Worm (Caenorhabditis elegans) whole organism, L1 larva: ENCODE data around the gene C01G12.7.
A peak's percentile ranks its signal among the peaks of the same experiment; 100 is the strongest.

Experiments
- C16A3.4 ChIP-seq: fragments of 150-350 bp; optimal IDR thresholded peaks from 2 replicates; lab custom pipeline; 2014; ENCODE audit warnings: missing biosample characterization, missing genetic modification characterization
- alr-1 ChIP-seq: fragments of 200-800 bp; sonication (Bioruptor generic); optimal IDR thresholded peaks from 2 replicates; lab custom pipeline; 2018; ENCODE audit warnings: borderline replicate concordance, mild to moderate bottlenecking, missing genetic modification characterization, missing compliant biosample characterization
- ama-1 ChIP-seq: fragments of 150-350 bp; optimal IDR thresholded peaks from 2 replicates; lab custom pipeline; 2014
- blmp-1 ChIP-seq: fragments of 150-350 bp; optimal IDR thresholded peaks from 2 replicates; lab custom pipeline; 2014; ENCODE audit warnings: missing biosample characterization, missing genetic modification characterization
- ceh-8 ChIP-seq: fragments of 200-800 bp; sonication (Bioruptor generic); optimal IDR thresholded peaks from 2 replicates; lab custom pipeline; 2018; ENCODE audit warnings: mild to moderate bottlenecking, missing genetic modification characterization, moderate library complexity, missing compliant biosample characterization
- ceh-82 ChIP-seq, 3 experiments: fragments of 150-350 bp in 1 of 3; sonication (generic microtip) in 2 of 3; optimal IDR thresholded peaks; 2 replicates each; lab custom pipeline; 2014 to 2017; ENCODE audit warnings: missing biosample characterization in 3 of 3, missing genetic modification characterization in 3 of 3
- dpl-1 ChIP-seq, 3 experiments: fragments of 150-350 bp in 2 of 3; sonication (generic microtip) in 1 of 3; optimal IDR thresholded peaks; 2 replicates each; lab custom pipeline; 2014 to 2017; ENCODE audit warnings: missing biosample characterization in 3 of 3, missing genetic modification characterization in 3 of 3, missing genetic modification reagents in 3 of 3
- dsc-1 ChIP-seq: sonication (generic microtip); optimal IDR thresholded peaks from 2 replicates; lab custom pipeline; 2016; ENCODE audit warnings: mild to moderate bottlenecking, missing genetic modification characterization, missing compliant biosample characterization
- efl-1 ChIP-seq, 4 experiments: fragments of 150-350 bp; optimal IDR thresholded peaks in 3 of 4; peaks in 1 of 4; 1 replicate in 1 of 4; 2 replicates in 3 of 4; lab custom pipeline; 2014; ENCODE audit warnings: missing biosample characterization in 2 of 4, missing genetic modification characterization in 2 of 4, missing genetic modification reagents in 2 of 4
- egl-13 ChIP-seq: sonication (generic microtip); optimal IDR thresholded peaks from 2 replicates; lab custom pipeline; 2016; ENCODE audit warnings: missing genotype, missing genetic modification reagents, missing genetic modification characterization, missing compliant biosample characterization
- elt-2 ChIP-seq: sonication (generic microtip); optimal IDR thresholded peaks from 2 replicates; lab custom pipeline; 2016; ENCODE audit warnings: missing genetic modification characterization, mild to moderate bottlenecking, inconsistent platforms, missing compliant biosample characterization, missing genetic modification reagents
- elt-3 ChIP-seq, 6 experiments: fragments of 150-350 bp in 1 of 6; sonication (generic microtip); optimal IDR thresholded peaks; 2 replicates each; lab custom pipeline; 2017 to 2018; ENCODE audit warnings: missing biosample characterization in 6 of 6, missing genetic modification characterization in 6 of 6, inconsistent platforms in 1 of 6
- ets-5 ChIP-seq: fragments of 200-800 bp; sonication (Bioruptor generic); IDR thresholded peaks from 2 replicates; pipeline ENCODE4 v1.3.6; 2022; ENCODE audit warnings: missing genetic modification characterization, missing compliant biosample characterization
- fkh-10 ChIP-seq: sonication (generic microtip); optimal IDR thresholded peaks from 2 replicates; lab custom pipeline; 2017; ENCODE audit warnings: missing biosample characterization, missing genetic modification reagents, missing genetic modification characterization
- hlh-4 ChIP-seq: sonication (generic microtip); optimal IDR thresholded peaks from 2 replicates; lab custom pipeline; 2016; ENCODE audit warnings: mild to moderate bottlenecking, missing genetic modification characterization, missing compliant biosample characterization
- hpl-2 ChIP-seq: fragments of 150-350 bp; optimal IDR thresholded peaks from 2 replicates; lab custom pipeline; 2014; ENCODE audit warnings: missing biosample characterization, missing genetic modification reagents, missing genetic modification characterization
- irx-1 ChIP-seq: sonication (generic microtip); optimal IDR thresholded peaks from 2 replicates; lab custom pipeline; 2016; ENCODE audit warnings: missing genetic modification characterization, missing compliant biosample characterization
- lin-14 ChIP-seq: fragments of 200-800 bp; sonication (Bioruptor generic); optimal IDR thresholded peaks from 2 replicates; lab custom pipeline; 2018; ENCODE audit warnings: mild to moderate bottlenecking, missing genetic modification characterization, moderate library complexity, missing compliant biosample characterization
- lin-35 ChIP-seq, 2 experiments: fragments of 150-350 bp; optimal IDR thresholded peaks; 2 replicates each; lab custom pipeline; 2014; ENCODE audit warnings: missing biosample characterization in 2 of 2, missing genetic modification characterization in 2 of 2, missing genetic modification reagents in 2 of 2
- lsy-2 ChIP-seq, 2 experiments: fragments of 150-350 bp; optimal IDR thresholded peaks; 2 replicates each; lab custom pipeline; 2014; ENCODE audit warnings: missing biosample characterization in 2 of 2, missing genetic modification characterization in 2 of 2
- mab-9 ChIP-seq: fragments of 200-800 bp; sonication (Bioruptor generic); IDR thresholded peaks from 2 replicates; pipeline ENCODE4 v1.3.6; 2022; ENCODE audit warnings: missing genetic modification reagents, missing genetic modification characterization, missing compliant biosample characterization
- mdl-1 ChIP-seq, 2 experiments: fragments of 150-350 bp; optimal IDR thresholded peaks; 2 replicates each; lab custom pipeline; 2014 to 2017; ENCODE audit warnings: missing biosample characterization in 2 of 2, missing genetic modification characterization in 2 of 2, inconsistent platforms in 1 of 2
- mef-2 ChIP-seq: fragments of 150-350 bp; optimal IDR thresholded peaks from 2 replicates; lab custom pipeline; 2014; ENCODE audit warnings: missing biosample characterization, missing genetic modification characterization
- mep-1 ChIP-seq: fragments of 150-350 bp; optimal IDR thresholded peaks from 2 replicates; lab custom pipeline; 2014; ENCODE audit warnings: missing biosample characterization, missing genetic modification characterization
- nhr-11 ChIP-seq: fragments of 150-350 bp; optimal IDR thresholded peaks from 2 replicates; lab custom pipeline; 2014; ENCODE audit warnings: missing biosample characterization, missing genetic modification characterization
- nhr-12 ChIP-seq: sonication (generic microtip); optimal IDR thresholded peaks from 2 replicates; lab custom pipeline; 2017; ENCODE audit warnings: missing biosample characterization, missing genetic modification characterization
- nhr-19 ChIP-seq: fragments of 200-800 bp; sonication (Bioruptor generic); conservative IDR thresholded peaks from 2 replicates; pipeline ENCODE4 v1.3.6; 2022; ENCODE audit warnings: missing genetic modification characterization, missing compliant biosample characterization
- nhr-237 ChIP-seq: fragments of 150-350 bp; optimal IDR thresholded peaks from 2 replicates; lab custom pipeline; 2014; ENCODE audit warnings: missing biosample characterization, missing genetic modification characterization
- nhr-28 ChIP-seq: fragments of 150-350 bp; optimal IDR thresholded peaks from 2 replicates; lab custom pipeline; 2014; ENCODE audit warnings: missing biosample characterization, missing genetic modification characterization
- nhr-71 ChIP-seq: sonication (generic microtip); optimal IDR thresholded peaks from 2 replicates; lab custom pipeline; 2016; ENCODE audit warnings: mild to moderate bottlenecking, missing genetic modification characterization, moderate library complexity, missing compliant biosample characterization
- nhr-77 ChIP-seq: fragments of 150-350 bp; optimal IDR thresholded peaks from 2 replicates; lab custom pipeline; 2014; ENCODE audit warnings: missing biosample characterization, missing genetic modification characterization
- nhr-84 ChIP-seq: sonication (generic microtip); optimal IDR thresholded peaks from 2 replicates; lab custom pipeline; 2017; ENCODE audit warnings: missing biosample characterization, missing genetic modification characterization
- nhr-85 ChIP-seq: sonication (generic microtip); peaks from one replicate; lab custom pipeline; 2016; ENCODE audit warnings: missing genetic modification characterization, inconsistent platforms, missing compliant biosample characterization
- nhr-90 ChIP-seq: sonication (generic microtip); optimal IDR thresholded peaks from 2 replicates; lab custom pipeline; 2016; ENCODE audit warnings: mild to moderate bottlenecking, missing genetic modification characterization, missing compliant biosample characterization; ENCODE audit not compliant: poor library complexity
- pag-3 ChIP-seq: sonication (generic microtip); optimal IDR thresholded peaks from 2 replicates; lab custom pipeline; 2017; ENCODE audit warnings: missing genetic modification characterization, mild to moderate bottlenecking, missing compliant biosample characterization, antibody characterized with exemption, borderline replicate concordance; ENCODE audit not compliant: insufficient read depth
- pax-3 ChIP-seq: fragments of 200-800 bp; sonication (Bioruptor generic); optimal IDR thresholded peaks from 2 replicates; lab custom pipeline; 2018; ENCODE audit warnings: mild to moderate bottlenecking, missing genetic modification characterization, moderate library complexity, missing compliant biosample characterization
- rnt-1 ChIP-seq: sonication (generic microtip); optimal IDR thresholded peaks from 2 replicates; lab custom pipeline; 2016; ENCODE audit warnings: mild to moderate bottlenecking, missing genetic modification characterization, moderate library complexity, missing compliant biosample characterization
- skn-1 ChIP-seq: fragments of 150-350 bp; optimal IDR thresholded peaks from 2 replicates; lab custom pipeline; 2014; ENCODE audit warnings: missing biosample characterization, missing genetic modification characterization
- sptf-1 ChIP-seq: fragments of 150-350 bp; optimal IDR thresholded peaks from 2 replicates; lab custom pipeline; 2014; ENCODE audit warnings: missing biosample characterization, missing genetic modification characterization
- sup-37 ChIP-seq: fragments of 200-800 bp; sonication (Bioruptor generic); optimal IDR thresholded peaks from 2 replicates; lab custom pipeline; 2018; ENCODE audit warnings: mild to moderate bottlenecking, missing genetic modification characterization, missing compliant biosample characterization
- swsn-7 ChIP-seq: sonication (generic microtip); optimal IDR thresholded peaks from 2 replicates; lab custom pipeline; 2016; ENCODE audit warnings: missing genetic modification characterization, missing compliant biosample characterization
- xbp-1 ChIP-seq: sonication (generic microtip); optimal IDR thresholded peaks from 2 replicates; lab custom pipeline; 2016; ENCODE audit warnings: missing genetic modification characterization, missing compliant biosample characterization
- ztf-4 ChIP-seq: fragments of 150-350 bp; optimal IDR thresholded peaks from 2 replicates; lab custom pipeline; 2014; ENCODE audit warnings: missing biosample characterization, missing genetic modification characterization

Gene C01G12.7

DNA sequence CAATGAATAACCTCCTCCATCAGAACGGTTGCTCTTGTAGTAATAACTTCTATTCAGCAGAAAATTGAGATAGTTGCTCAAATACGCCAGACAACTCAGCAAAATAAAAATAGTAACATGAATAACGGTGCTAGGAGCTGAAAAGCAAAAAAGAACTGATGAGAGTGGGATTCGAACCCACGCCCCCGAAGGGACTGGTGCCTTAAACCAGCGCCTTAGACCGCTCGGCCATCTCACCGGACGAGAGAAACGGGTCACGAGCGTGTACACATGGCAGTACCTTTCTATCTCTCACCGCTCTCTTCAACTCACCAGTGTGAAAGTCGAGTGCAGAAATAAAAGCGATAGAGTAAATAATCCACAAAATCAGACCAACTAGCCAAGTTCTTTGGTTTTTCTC is 43.5 kb upstream of the C01G12.7 start (continued):
- TF ChIP-seq nhr-71 (tag; lab: Kevin White, UChicago) = no peak
- peak; percentile 45 for TF ChIP-seq dsc-1
- no peak for TF ChIP-seq nhr-84 (tag; lab: Kevin White, UChicago)
- TF ChIP-seq ztf-4 (tag; lab: Kevin White, UChicago) = no peak
- TF ChIP-seq pag-3 (tag; lab: Kevin White, UChicago) = no peak
- TF ChIP-seq hlh-4 (tag; lab: Kevin White, UChicago) = no peak
- TF ChIP-seq alr-1 = no peak
- no peak for TF ChIP-seq ama-1 (lab: Kevin White, UChicago)
- peak; percentile 46 for TF ChIP-seq swsn-7 (tag; lab: Kevin White, UChicago)
- peak; percentile 38 for TF ChIP-seq C16A3.4 (tag; lab: Kevin White, UChicago)
- peak; percentile 12 to 60 (median 52) for TF ChIP-seq ceh-82 (tag; optimal IDR thresholded peaks at IDR 0.05; lab: Kevin White, UChicago)
- peak; percentile 74 for TF ChIP-seq rnt-1
- TF ChIP-seq mdl-1 (tag; optimal IDR thresholded peaks at IDR 0.05; lab: Kevin White, UChicago) = peak in 1 of 2 experiments; percentile 21
- TF ChIP-seq elt-3 (tag; optimal IDR thresholded peaks at IDR 0.05; lab: Kevin White, UChicago) = peak in 1 of 6 experiments; percentile 22
- peak; percentile 52 to 69 for TF ChIP-seq lin-35 (GFP tag; optimal IDR thresholded peaks at IDR 0.05; lab: Kevin White, UChicago)
- TF ChIP-seq xbp-1 (tag; lab: Kevin White, UChicago) = peak; percentile 24
- TF ChIP-seq nhr-90 (tag; lab: Kevin White, UChicago) = peak; percentile 39
- TF ChIP-seq efl-1 (optimal IDR thresholded peaks at IDR 0.05; lab: Kevin White, UChicago) = peak; percentile 49 to 50
- TF ChIP-seq efl-1 (GFP tag; optimal IDR thresholded peaks at IDR 0.05 in 1 of 2; lab: Kevin White, UChicago) = peak; percentile 34 to 94
- TF ChIP-seq egl-13 (tag; lab: Kevin White, UChicago) = no peak
- no peak for TF ChIP-seq nhr-12
- 0 out of 2 replicates have a peak, but pooled peaks have one; percentile 47 for TF ChIP-seq ets-5 (GFP tag; lab: Robert Waterston, UW)
- no peak for TF ChIP-seq sup-37 (GFP tag; lab: Kevin White, UChicago)
- peak; percentile 29 for TF ChIP-seq ceh-8 (GFP tag; lab: Kevin White, UChicago)
- no peak for TF ChIP-seq blmp-1 (tag; lab: Kevin White, UChicago)
- no peak for TF ChIP-seq sptf-1 (tag; lab: Kevin White, UChicago)
- peak; percentile 87 for TF ChIP-seq nhr-77
- TF ChIP-seq irx-1 (tag; lab: Kevin White, UChicago) = peak; percentile 32
- no peak for TF ChIP-seq lin-14 (GFP tag; lab: Kevin White, UChicago)
- TF ChIP-seq mab-9 (GFP tag; lab: Robert Waterston, UW) = no peak
- TF ChIP-seq mep-1 = peak; percentile 41

DNA sequence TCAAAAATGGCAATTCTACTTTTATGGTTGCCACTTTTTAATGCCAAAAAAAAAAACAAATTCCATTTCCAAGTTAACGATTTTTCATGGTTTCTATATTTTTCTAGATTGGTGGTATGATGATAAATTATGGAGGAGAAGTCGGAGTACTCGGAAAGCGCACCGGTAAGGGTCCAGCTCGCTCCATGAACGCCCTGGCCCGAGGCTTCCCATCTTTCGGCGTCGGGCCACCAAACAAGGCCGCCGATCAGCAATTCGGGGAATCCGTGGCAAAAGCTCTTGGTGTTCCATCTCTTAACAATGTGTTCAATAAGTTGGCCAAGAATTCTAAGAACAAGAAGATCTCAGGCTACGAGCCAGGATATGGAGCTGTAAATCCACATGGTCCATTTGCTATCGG is 42.3 kb upstream of the C01G12.7 start:
- no peak for TF ChIP-seq nhr-85 (tag; lab: Kevin White, UChicago)
- no peak for TF ChIP-seq pax-3 (tag; lab: Kevin White, UChicago)
- no peak for TF ChIP-seq fkh-10
- TF ChIP-seq egl-13 (tag; lab: Kevin White, UChicago) = no peak
- no peak for TF ChIP-seq nhr-19 (GFP tag; lab: Robert Waterston, UW)
- no peak for TF ChIP-seq nhr-11
- TF ChIP-seq skn-1 (tag; lab: Kevin White, UChicago) = no peak
- no peak for TF ChIP-seq dpl-1 (GFP tag; optimal IDR thresholded peaks at IDR 0.05; lab: Kevin White, UChicago)
- no peak for TF ChIP-seq nhr-237 (tag; lab: Kevin White, UChicago)
- TF ChIP-seq mep-1 = no peak
- TF ChIP-seq elt-2 = no peak
- TF ChIP-seq dsc-1 = no peak
- TF ChIP-seq ceh-82 (tag; optimal IDR thresholded peaks at IDR 0.05; lab: Kevin White, UChicago) = no peak
- no peak for TF ChIP-seq rnt-1
- TF ChIP-seq nhr-28 = no peak
- TF ChIP-seq lsy-2 (tag; optimal IDR thresholded peaks at IDR 0.05; lab: Kevin White, UChicago) = no peak
- TF ChIP-seq hpl-2 = no peak
- TF ChIP-seq mdl-1 (tag; optimal IDR thresholded peaks at IDR 0.05; lab: Kevin White, UChicago) = no peak
- TF ChIP-seq mef-2 (tag; lab: Kevin White, UChicago) = no peak
